Worm (Caenorhabditis elegans) whole organism, L4 larva: Measurements from ENCODE around the gene dsb-2.

Experiments
- fkh-10 ChIP-seq: fragments of 150-350 bp; optimal IDR thresholded peaks from 2 replicates; lab custom pipeline; 2014; ENCODE audit warnings: missing biosample characterization, missing genetic modification reagents, missing genetic modification characterization
- unc-39 ChIP-seq: sonication (generic microtip); optimal IDR thresholded peaks from 2 replicates; lab custom pipeline; 2017; ENCODE audit warnings: missing biosample characterization, missing genetic modification characterization

DNA sequence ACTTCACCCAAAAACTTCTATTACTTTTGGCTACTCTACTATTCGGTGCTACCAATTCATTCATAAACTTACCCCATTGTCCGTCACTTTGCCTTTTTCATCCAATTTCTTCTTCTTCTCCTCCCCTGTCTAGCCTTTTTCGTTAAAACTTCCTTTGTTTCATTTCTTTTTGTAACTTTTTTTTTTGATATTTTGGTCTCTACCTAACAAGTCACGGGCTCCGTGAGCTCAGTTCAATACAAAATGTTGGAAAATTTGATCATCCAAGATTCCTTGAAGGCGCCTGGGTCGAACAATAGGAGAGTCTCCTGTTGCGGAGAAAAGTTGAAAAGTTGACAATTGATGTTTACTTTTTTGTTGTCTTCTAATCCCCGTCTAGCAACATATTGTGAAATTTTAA is 41.0 kb downstream of the dsb-2 start:
- TF ChIP-seq fkh-10 (GFP tag; lab: Kevin White, UChicago) (peak; percentile 45), unc-39 (no peak)
